Worm (Caenorhabditis elegans) whole organism, L1 larva: ENCODE data around the gene F45E1.1.

Experiments
- C04F5.9 ChIP-seq: sonication (generic microtip); optimal IDR thresholded peaks from 2 replicates; lab custom pipeline; 2016; ENCODE audit warnings: missing genetic modification characterization, missing compliant biosample characterization
- lsy-2 ChIP-seq, 2 experiments: fragments of 150-350 bp; optimal IDR thresholded peaks; 2 replicates each; lab custom pipeline; 2014; ENCODE audit warnings: missing biosample characterization in 2 of 2, missing genetic modification characterization in 2 of 2
- nhr-77 ChIP-seq: fragments of 150-350 bp; optimal IDR thresholded peaks from 2 replicates; lab custom pipeline; 2014; ENCODE audit warnings: missing biosample characterization, missing genetic modification characterization
- pqm-1 ChIP-seq: sonication (generic microtip); optimal IDR thresholded peaks from 3 replicates; lab custom pipeline; 2017; ENCODE audit warnings: missing biosample characterization, missing genetic modification characterization

- no peak for TF ChIP-seq C04F5.9 (tag; lab: Kevin White, UChicago)
- no peak for TF ChIP-seq lsy-2 (tag; optimal IDR thresholded peaks at IDR 0.05; lab: Kevin White, UChicago)
- TF ChIP-seq nhr-77 (tag; lab: Kevin White, UChicago) = no peak
- TF ChIP-seq pqm-1 (tag; lab: Kevin White, UChicago) = no peak
Observed at ce11 chrX:7997968-7998367, 5.5 kb upstream of the F45E1.1 start, which contains the start of gene sdpn-1.
